Fruit fly (Drosophila melanogaster): ENCODE data around the gene CG42818.

CG42818 gene

DNA sequence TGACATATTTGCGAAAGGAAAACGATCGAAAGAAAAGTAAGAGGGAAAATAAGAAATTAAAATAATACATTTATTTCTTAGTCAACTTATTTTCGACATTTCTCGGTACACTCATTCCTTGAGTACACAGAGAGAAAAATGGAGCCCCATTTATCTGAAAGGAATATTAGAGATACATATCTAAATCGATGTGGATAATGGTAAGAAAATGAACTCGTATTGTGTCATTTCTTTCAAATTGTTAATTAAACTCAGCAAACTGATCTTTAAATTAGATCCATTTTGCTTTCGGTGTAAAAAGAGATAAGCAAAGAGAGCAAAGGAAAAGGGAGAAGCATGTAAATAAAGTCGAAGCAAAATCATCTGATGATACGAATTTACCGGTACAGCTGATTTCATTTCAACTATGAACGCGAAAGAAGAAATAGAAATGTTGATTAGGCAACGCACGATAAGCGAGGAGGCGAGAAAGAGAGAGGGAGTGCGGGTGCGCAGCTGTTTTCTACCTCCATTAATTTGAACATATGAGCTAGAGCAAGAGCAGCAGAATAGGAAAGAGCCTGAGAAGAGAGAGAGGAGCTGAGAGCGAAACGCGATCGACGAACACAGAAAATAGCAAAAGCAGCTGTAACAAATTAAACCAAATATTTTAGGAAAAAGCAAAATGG lies 44.1 kb downstream of the CG42818 start (continued):
- TF ChIP-seq CG10209 (GFP tag; optimal IDR thresholded peaks at IDR 0.05) (peak; percentile 82), Gsc (GFP tag; IDR thresholded peaks at IDR 0.05) (no peak), Dad (GFP tag; optimal IDR thresholded peaks at IDR 0.05) (peak; percentile 71), Mes4 (GFP tag; optimal IDR thresholded peaks at IDR 0.05) (peak; percentile 79), D19B (GFP tag; optimal IDR thresholded peaks at IDR 0.05) (peak; percentile 75), CG12155 (GFP tag; optimal IDR thresholded peaks at IDR 0.05) (peak; percentile 87), tna (GFP tag; IDR thresholded peaks at IDR 0.05; ENCODE audit: partially characterized antibody) (no peak), knrl (GFP tag; IDR thresholded peaks at IDR 0.05; ENCODE audit: partially characterized antibody) (no peak), bigmax (GFP tag; optimal IDR thresholded peaks at IDR 0.05) (peak; percentile 36), Dp (GFP tag; optimal IDR thresholded peaks at IDR 0.05) (no peak), psq (GFP tag; optimal IDR thresholded peaks at IDR 0.05) (peak; percentile 48), pan (optimal IDR thresholded peaks at IDR 0.05) (no peak), pan (GFP tag; optimal IDR thresholded peaks at IDR 0.05 in 1 of 2, IDR thresholded peaks at IDR 0.05 in 1 of 2) (no peak), crol (GFP tag; IDR thresholded peaks at IDR 0.05) (no peak), luna (GFP tag; optimal IDR thresholded peaks at IDR 0.05) (peak; percentile 79), HLH54F (GFP tag; optimal IDR thresholded peaks at IDR 0.05) (peak; percentile 87), CG16863 (GFP tag; optimal IDR thresholded peaks at IDR 0.05) (peak; percentile 82), CG5180 (GFP tag; optimal IDR thresholded peaks at IDR 0.05) (peak; percentile 48), Jarid2 (GFP tag; optimal IDR thresholded peaks at IDR 0.05) (peak; percentile 12), chif (GFP tag; optimal IDR thresholded peaks at IDR 0.05) (peak; percentile 84 to 92), CG1529 (GFP tag; optimal IDR thresholded peaks at IDR 0.05) (peak; percentile 73), sqz (GFP tag; optimal IDR thresholded peaks at IDR 0.05) (peak; percentile 25), Max (GFP tag; optimal IDR thresholded peaks at IDR 0.05) (peak; percentile 85), CG9797 (GFP tag; optimal IDR thresholded peaks at IDR 0.05) (no peak), bcd (GFP tag; optimal IDR thresholded peaks at IDR 0.05) (peak; percentile 87), CG30431 (GFP tag; optimal IDR thresholded peaks at IDR 0.05) (peak; percentile 87), dmrt11E (tag; optimal IDR thresholded peaks at IDR 0.05) (peak; percentile 90), gsb-n (tag; optimal IDR thresholded peaks at IDR 0.05) (peak; percentile 80), h (optimal IDR thresholded peaks at IDR 0.05) (no peak), CG31388 (GFP tag; optimal IDR thresholded peaks at IDR 0.05) (peak; percentile 55), CG8765 (GFP tag; IDR thresholded peaks at IDR 0.05) (no peak), CG31441 (GFP tag; IDR thresholded peaks at IDR 0.05) (no peak), row (GFP tag; IDR thresholded peaks at IDR 0.05) (no peak), CG3065 (GFP tag; optimal IDR thresholded peaks at IDR 0.05) (peak; percentile 76), CG7745 (tag; optimal IDR thresholded peaks at IDR 0.05) (peak; percentile 17), z (GFP tag; IDR thresholded peaks at IDR 0.05) (no peak), YL-1 (GFP tag; optimal IDR thresholded peaks at IDR 0.05) (no peak), Taf1 (GFP tag; IDR thresholded peaks at IDR 0.05) (no peak), CG6175 (GFP tag; IDR thresholded peaks at IDR 0.05) (no peak), Eip74EF (GFP tag; optimal IDR thresholded peaks at IDR 0.05) (peak in 1 of 2 experiments; percentile 77), kah (GFP tag; optimal IDR thresholded peaks at IDR 0.05) (peak; percentile 68), CG11398 (GFP tag; optimal IDR thresholded peaks at IDR 0.05) (peak; percentile 73), ara (GFP tag; IDR thresholded peaks at IDR 0.05) (no peak), mam (GFP tag; optimal IDR thresholded peaks at IDR 0.05) (peak; percentile 91), CG11093 (GFP tag; IDR thresholded peaks at IDR 0.05) (peak; percentile 80), cg (GFP tag; optimal IDR thresholded peaks at IDR 0.05) (no peak), CG32532 (GFP tag; IDR thresholded peaks at IDR 0.05) (no peak), zen (tag; optimal IDR thresholded peaks at IDR 0.05) (peak; percentile 88), gcm (GFP tag; optimal IDR thresholded peaks at IDR 0.05) (peak; percentile 82), Gug (GFP tag; IDR thresholded peaks at IDR 0.05) (peak; percentile 84), schlank (tag; optimal IDR thresholded peaks at IDR 0.05) (peak; percentile 80)
